Fruit fly (Drosophila melanogaster): ENCODE data around the gene CG11668.

CG11668 gene

DNA sequence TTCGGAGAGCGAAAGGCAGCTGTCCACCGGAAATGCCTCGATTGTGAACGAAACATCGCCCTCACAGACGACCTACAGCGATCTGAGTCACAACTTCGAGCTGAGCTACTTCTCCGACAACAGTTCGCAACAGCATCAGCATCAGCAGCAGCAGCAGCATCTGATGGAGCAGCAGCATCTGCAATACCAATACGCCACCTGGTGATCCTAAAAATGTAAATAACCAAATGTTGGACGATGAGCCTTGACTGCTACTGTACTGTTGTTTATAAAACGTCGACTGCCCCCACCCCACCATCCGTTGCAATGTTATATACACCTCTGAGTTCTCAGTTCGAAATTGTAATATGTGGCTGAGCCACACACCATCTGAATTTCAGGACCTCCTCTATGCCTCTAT, 39.1 kb downstream of the CG11668 start:
- TF ChIP-seq Pif1A (GFP tag; optimal IDR thresholded peaks at IDR 0.05) (no peak), CG14655 (GFP tag; optimal IDR thresholded peaks at IDR 0.05) (no peak), Ets98B (GFP tag; IDR thresholded peaks at IDR 0.05) (no peak), CG10348 (GFP tag; IDR thresholded peaks at IDR 0.05) (no peak), fd96Ca (GFP tag; IDR thresholded peaks at IDR 0.05) (no peak), CG8301 (tag; optimal IDR thresholded peaks at IDR 0.05) (no peak), Pif1B (GFP tag; optimal IDR thresholded peaks at IDR 0.05) (no peak), CG8159 (tag; optimal IDR thresholded peaks at IDR 0.05) (no peak), CG9948 (tag; optimal IDR thresholded peaks at IDR 0.05) (no peak), CG32121 (GFP tag; IDR thresholded peaks at IDR 0.05) (no peak), EcR (GFP tag; optimal IDR thresholded peaks at IDR 0.05) (no peak), rn (GFP tag; IDR thresholded peaks at IDR 0.05) (no peak), CG13204 (GFP tag; optimal IDR thresholded peaks at IDR 0.05) (no peak), CG15710 (tag; optimal IDR thresholded peaks at IDR 0.05) (no peak), CG4496 (GFP tag; IDR thresholded peaks at IDR 0.05) (no peak), CG12605 (GFP tag; IDR thresholded peaks at IDR 0.05) (no peak), CG34367 (tag; optimal IDR thresholded peaks at IDR 0.05) (no peak)

DNA sequence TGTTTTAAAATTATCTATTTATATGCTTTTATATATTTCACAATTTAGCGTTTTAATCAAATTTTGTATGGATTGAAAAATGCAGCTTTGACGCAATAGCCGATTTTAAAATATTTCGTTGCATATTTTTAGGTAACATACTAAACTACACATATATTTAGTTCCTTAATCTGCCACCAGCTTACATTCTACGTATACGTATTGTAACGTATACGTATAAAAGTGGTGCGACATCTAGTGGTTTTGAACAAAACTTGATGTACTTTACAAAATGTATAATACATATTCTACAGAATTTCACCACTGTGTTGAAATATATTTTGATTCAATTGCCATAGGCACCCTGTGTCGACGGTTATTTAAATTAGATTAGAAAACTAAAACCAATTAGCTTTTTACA, 40.1 kb downstream of the CG11668 start:
- TF ChIP-seq Ets98B (GFP tag; IDR thresholded peaks at IDR 0.05) (no peak), CG17806 (tag; optimal IDR thresholded peaks at IDR 0.05) (no peak), D1 (tag; optimal IDR thresholded peaks at IDR 0.05) (no peak), EcR (GFP tag; optimal IDR thresholded peaks at IDR 0.05) (no peak), Pif1A (GFP tag; optimal IDR thresholded peaks at IDR 0.05) (no peak), CG34367 (tag; optimal IDR thresholded peaks at IDR 0.05) (no peak), CG8301 (tag; optimal IDR thresholded peaks at IDR 0.05) (no peak), CG12605 (GFP tag; IDR thresholded peaks at IDR 0.05) (no peak), CG13204 (GFP tag; optimal IDR thresholded peaks at IDR 0.05) (no peak), fd96Ca (GFP tag; IDR thresholded peaks at IDR 0.05) (no peak), CG4496 (GFP tag; IDR thresholded peaks at IDR 0.05) (no peak), Pif1B (GFP tag; optimal IDR thresholded peaks at IDR 0.05) (no peak), CG15710 (tag; optimal IDR thresholded peaks at IDR 0.05) (no peak), gl (tag; optimal IDR thresholded peaks at IDR 0.05) (no peak), CG14655 (GFP tag; optimal IDR thresholded peaks at IDR 0.05) (no peak), CG32121 (GFP tag; IDR thresholded peaks at IDR 0.05) (no peak)

DNA sequence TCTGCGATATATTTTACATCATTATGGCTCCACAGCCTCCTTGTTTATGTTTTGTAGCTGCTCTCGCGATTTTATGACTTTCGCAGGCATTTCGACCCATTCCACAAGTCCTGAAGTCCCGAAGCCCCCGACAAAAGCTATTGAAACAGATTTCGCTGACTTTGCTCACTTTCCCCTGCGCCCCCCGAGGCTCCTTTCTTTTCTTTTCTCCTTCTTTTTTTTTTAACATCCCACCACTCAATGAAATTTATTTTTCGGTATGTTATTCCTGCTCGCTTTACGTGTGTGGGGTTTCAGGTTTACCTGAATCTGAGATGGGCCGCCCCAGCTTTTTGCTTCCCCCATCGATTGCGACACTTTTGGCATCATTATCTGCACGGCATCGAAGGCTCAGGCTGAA, 44.2 kb downstream of the CG11668 start:
- TF ChIP-seq Pif1A (GFP tag; optimal IDR thresholded peaks at IDR 0.05) (no peak), CG9948 (tag; optimal IDR thresholded peaks at IDR 0.05) (no peak)

DNA sequence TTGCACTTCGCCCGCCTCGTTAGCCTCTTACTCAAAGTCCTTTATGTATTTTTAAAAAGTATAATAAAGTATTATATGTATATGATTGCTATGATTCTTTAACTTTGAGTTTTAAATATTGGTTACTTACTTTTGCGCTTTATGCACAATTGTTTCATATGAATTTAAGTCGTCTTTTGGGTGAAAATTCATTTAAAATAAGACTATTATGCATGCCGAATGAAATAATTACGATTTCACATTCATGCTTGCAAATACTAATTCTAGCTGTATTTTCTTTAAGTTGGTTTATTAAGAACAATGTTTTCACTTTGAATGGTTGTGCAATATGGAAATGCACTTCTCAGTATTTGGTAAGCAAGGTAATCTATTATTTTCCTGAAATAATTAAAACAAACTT, 47.7 kb downstream of the CG11668 start, which contains the start of gene CG43063:
Gene CG43063, plus strand, starts transcription at position 301 of the 400 bp plus-strand sequence.
- no peak for TF ChIP-seq fd96Ca (GFP tag; IDR thresholded peaks at IDR 0.05)
- no peak for TF ChIP-seq CG12605 (GFP tag; IDR thresholded peaks at IDR 0.05)
- no peak for TF ChIP-seq CG10348 (GFP tag; IDR thresholded peaks at IDR 0.05)
- no peak for TF ChIP-seq CG8159 (tag; optimal IDR thresholded peaks at IDR 0.05)
- no peak for TF ChIP-seq Ets98B (GFP tag; IDR thresholded peaks at IDR 0.05)
- no peak for TF ChIP-seq Pif1A (GFP tag; optimal IDR thresholded peaks at IDR 0.05)
- no peak for TF ChIP-seq CG17806 (tag; optimal IDR thresholded peaks at IDR 0.05)
- TF ChIP-seq CG4496 (GFP tag; IDR thresholded peaks at IDR 0.05), result no peak
- TF ChIP-seq Pif1B (GFP tag; optimal IDR thresholded peaks at IDR 0.05), result no peak
- no peak for TF ChIP-seq CG34367 (tag; optimal IDR thresholded peaks at IDR 0.05)
- no peak for TF ChIP-seq CG14655 (GFP tag; optimal IDR thresholded peaks at IDR 0.05)
- no peak for TF ChIP-seq CG9948 (tag; optimal IDR thresholded peaks at IDR 0.05)

DNA sequence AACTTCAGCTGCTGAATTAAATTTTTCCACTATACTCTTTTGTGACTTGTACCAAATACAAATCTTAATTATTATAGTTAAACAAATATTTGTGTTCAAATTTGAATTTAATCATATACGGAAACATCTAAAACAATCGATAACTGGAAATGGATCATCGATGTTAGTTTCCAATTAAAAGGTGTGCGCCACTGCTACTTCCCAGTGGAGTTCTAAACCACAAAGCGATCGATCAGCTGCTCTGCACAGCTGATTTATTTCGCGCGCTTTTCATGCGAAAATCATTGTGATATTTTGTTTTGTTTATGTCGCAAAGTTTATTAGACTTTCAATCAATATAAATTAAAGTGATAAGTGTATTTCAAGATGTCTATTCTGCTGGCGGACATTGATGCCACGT, 50.2 kb downstream of the CG11668 start, which contains the start of gene timeout:
Gene timeout, plus strand, starts transcription at position 257 of the 400 bp plus-strand sequence.
- no peak for TF ChIP-seq CG34367 (tag; optimal IDR thresholded peaks at IDR 0.05)
- no peak for TF ChIP-seq CG10348 (GFP tag; IDR thresholded peaks at IDR 0.05)
- TF ChIP-seq D1 (tag; optimal IDR thresholded peaks at IDR 0.05), result peak; percentile 13
- TF ChIP-seq CG4496 (GFP tag; IDR thresholded peaks at IDR 0.05), result no peak
- TF ChIP-seq CG15710 (tag; optimal IDR thresholded peaks at IDR 0.05), result no peak

DNA sequence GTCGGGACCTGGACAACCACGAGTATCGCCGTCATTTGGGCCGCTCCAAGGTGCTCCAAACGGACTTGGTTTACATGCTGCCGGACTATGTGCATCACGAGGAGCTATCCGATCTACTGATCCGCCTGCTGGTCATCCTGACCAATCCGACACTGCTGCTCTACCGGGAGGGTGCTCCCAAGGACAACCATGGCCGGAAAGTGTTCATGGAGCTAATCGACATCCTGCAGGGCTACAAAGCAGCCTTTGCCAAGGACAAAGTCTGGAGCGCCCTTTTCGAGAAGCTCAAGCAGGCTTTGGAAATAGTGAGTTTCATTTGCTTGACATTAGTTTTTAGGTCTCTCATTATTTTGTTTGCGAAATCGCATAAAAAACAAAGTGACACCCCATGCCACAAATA, 50.8 kb downstream of the CG11668 start, which contains the start of gene CG34308:
Gene CG34308, plus strand, starts transcription at position 301 of the 400 bp plus-strand sequence.
- no peak for TF ChIP-seq Pif1A (GFP tag; optimal IDR thresholded peaks at IDR 0.05)
- no peak for TF ChIP-seq EcR (GFP tag; optimal IDR thresholded peaks at IDR 0.05)
- no peak for TF ChIP-seq CG12605 (GFP tag; IDR thresholded peaks at IDR 0.05)
- TF ChIP-seq CG13204 (GFP tag; optimal IDR thresholded peaks at IDR 0.05), result no peak
- TF ChIP-seq CG15710 (tag; optimal IDR thresholded peaks at IDR 0.05), result no peak
- no peak for TF ChIP-seq CG8159 (tag; optimal IDR thresholded peaks at IDR 0.05)
- TF ChIP-seq CG34367 (tag; optimal IDR thresholded peaks at IDR 0.05), result no peak
- no peak for TF ChIP-seq rn (GFP tag; IDR thresholded peaks at IDR 0.05)
